Fruit fly (Drosophila melanogaster): Measurements from ENCODE around the gene Grip.

DNA sequence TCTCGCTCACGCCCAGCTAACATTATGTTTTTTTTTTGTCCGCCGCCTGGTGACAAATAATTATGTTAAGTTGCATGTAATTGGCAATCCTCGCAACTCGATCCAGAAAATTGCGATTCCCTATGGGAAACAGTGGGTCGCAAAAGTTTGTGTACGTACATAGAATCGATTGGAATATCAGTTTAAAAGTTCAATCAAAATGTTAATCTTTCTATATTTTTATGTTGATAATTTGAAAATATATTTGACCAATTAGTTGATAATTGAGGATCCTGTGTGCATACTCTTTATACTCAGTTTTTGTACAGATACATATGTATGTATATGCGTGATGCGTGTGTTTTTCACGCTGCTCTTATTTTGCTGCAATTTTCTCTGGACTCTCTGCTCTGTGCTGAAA, 61.8 kb downstream of the Grip start:
- TF ChIP-seq Sin3A (optimal IDR thresholded peaks at IDR 0.05) (no peak), psq (optimal IDR thresholded peaks at IDR 0.05) (no peak), Myc (optimal IDR thresholded peaks at IDR 0.05) (no peak), h (optimal IDR thresholded peaks at IDR 0.05) (no peak), ttk (optimal IDR thresholded peaks at IDR 0.05) (no peak)

Measured in Kc167 (cell line).